Fruit fly (Drosophila melanogaster) whole organism, larva: ENCODE data around the gene yellow-e3.

ENCODE experiments used
- noc ChIP-seq: fragments of 200-800 bp; sonication (Bioruptor generic); optimal IDR thresholded peaks from 3 replicates; lab custom pipeline; 2019; ENCODE audit warnings: missing biosample characterization, mild to moderate bottlenecking, missing genetic modification characterization, moderate library complexity

The yellow-e3 gene

dm6 chr3R:13404841-13405441 is at the start of gene yellow-e3:
Gene yellow-e3 (minus strand): TSS chr3R:13404870.
- no peak for TF ChIP-seq noc (tag; lab: Kevin White, UChicago)

DNA sequence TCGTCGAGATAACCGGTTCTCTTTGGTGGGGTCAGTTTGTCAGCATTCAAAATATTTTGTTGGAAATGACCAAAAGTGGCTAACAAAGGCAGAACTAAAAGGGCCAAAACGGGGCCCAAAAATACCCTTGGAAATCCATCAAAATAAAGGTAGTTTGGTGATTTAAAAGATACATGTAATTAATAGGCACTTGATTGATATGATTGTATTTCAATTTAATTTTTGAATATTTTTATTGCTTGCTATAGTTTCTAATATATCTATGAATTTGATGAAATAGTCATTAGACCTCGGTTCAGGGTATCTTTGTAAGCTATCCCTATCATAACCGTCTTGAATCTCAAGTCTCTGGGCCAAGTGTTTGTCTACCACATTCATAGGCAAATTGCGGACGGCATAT is 49.3 kb upstream of the yellow-e3 start:
- TF ChIP-seq noc (tag; lab: Kevin White, UChicago) = peak; percentile 78

dm6 chr3R:13452851-13453255 is 48.2 kb upstream of the yellow-e3 start:
- peak; percentile 70 for TF ChIP-seq noc (tag; lab: Kevin White, UChicago)

DNA sequence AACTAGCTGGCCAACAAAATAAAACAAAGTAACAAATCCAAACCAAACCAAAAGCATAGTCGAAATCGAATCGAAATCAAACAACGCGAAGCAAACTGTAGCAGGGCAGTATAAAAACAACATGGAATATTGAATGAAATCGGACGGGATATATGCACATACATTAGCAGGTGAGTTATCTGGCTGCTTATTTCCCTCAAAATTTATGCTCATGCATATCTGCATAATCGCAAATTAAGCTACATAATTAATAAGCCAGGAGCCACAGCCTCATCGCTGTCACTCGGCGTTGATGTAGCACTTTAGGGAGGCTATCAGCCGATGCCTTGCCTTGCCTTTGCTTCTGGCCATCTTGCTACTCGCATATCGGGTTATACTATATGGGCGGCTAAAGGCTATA is 47.6 kb upstream of the yellow-e3 start:
- peak; percentile 9 for TF ChIP-seq noc (tag; lab: Kevin White, UChicago)

dm6 chr3R:13450338-13450737 is 45.7 kb upstream of the yellow-e3 start, which contains the start of gene side-IV:
Gene side-IV (plus strand): TSS chr3R:13450590.
- TF ChIP-seq noc (tag; lab: Kevin White, UChicago) = no peak

- no peak for TF ChIP-seq noc (tag; lab: Kevin White, UChicago)
Measured at dm6 chr3R:13448354-13448753, 43.7 kb upstream of the yellow-e3 start.

dm6 chr3R:13446489-13446888 is 41.8 kb upstream of the yellow-e3 start:
- TF ChIP-seq noc (tag; lab: Kevin White, UChicago) = peak; percentile 39

- TF ChIP-seq noc (tag; lab: Kevin White, UChicago) = no peak
Measured at dm6 chr3R:13446048-13446447, 41.4 kb upstream of the yellow-e3 start.

DNA sequence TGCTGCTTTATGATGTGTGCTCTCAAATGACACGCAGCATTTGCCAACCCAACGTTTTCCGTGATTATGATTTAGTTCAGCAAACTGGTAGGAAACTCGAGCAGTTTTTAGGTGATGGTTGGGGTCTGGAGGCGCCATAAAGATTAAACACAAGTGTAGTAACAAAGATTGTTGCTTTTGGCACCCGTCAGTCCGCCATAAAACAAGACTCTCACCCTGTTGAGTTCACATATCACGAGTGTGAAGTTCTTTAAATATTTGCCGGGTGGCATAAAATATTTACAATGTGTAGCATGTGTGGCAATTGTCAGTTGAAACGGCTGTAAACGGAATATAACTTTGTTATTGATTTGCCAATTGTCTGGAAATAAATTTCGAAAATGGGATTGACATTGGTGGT is 37.0 kb upstream of the yellow-e3 start:
- no peak for TF ChIP-seq noc (tag; lab: Kevin White, UChicago)

DNA sequence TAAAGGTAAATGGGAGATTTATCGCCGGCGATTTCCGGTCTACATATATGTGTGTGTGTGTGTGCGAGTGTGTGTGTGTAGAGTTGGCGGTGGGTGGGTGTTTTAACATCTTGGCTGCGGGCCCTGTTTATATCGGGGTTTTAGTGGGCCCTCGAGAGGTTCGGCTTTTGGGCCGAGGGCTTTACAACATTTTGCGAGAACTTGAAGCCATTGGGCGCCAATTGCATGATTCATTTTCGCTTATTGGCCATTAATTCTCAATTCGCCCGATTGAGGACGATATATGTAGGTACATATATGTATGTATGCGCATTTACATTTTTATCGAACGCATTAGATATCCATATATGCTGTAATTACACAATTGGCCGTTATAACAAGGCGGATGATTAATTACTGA is 31.2 kb upstream of the yellow-e3 start:
- no peak for TF ChIP-seq noc (tag; lab: Kevin White, UChicago)

dm6 chr3R:13434325-13435168 is 29.9 kb upstream of the yellow-e3 start, which contains the start of gene yrt:
Gene yrt (minus strand): TSS chr3R:13434984.
- TF ChIP-seq noc (tag; lab: Kevin White, UChicago) = no peak

dm6 chr3R:13433623-13434022 is 29.0 kb upstream of the yellow-e3 start:
- TF ChIP-seq noc (tag; lab: Kevin White, UChicago) = peak; percentile 90

DNA sequence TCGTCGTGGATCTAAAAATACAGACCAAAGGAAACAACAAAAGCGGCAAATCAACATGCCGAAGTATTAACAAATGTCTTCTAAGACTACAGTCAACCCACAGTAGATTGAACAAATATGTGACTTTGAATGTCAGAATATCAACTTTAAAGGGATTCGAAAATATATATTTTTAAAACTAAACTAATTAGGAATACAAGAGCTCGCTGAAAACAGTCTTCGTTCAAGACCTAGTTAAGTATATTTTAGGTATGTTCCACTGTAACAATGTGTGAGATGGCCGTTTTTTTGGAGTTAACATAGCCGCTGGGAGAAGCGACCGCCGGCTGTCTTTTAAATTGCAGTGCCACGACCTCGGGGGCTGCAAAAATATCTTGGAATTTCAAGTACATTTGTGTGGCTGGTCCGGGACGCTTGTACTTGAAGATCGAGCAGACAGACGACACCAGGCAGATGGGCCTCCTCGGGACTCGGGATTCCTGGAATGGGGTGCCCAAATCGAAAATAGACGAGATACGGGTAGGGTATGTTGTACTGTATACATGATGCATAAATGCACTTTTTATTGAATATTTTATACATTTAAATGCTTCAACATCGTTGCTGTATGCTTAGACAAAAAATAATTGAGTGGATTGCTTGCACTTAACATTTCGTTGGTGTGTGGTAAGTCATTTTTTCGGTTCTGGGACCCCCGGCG is 23.8 kb upstream of the yellow-e3 start:
- TF ChIP-seq noc (tag; lab: Kevin White, UChicago) = peak; percentile 57

DNA sequence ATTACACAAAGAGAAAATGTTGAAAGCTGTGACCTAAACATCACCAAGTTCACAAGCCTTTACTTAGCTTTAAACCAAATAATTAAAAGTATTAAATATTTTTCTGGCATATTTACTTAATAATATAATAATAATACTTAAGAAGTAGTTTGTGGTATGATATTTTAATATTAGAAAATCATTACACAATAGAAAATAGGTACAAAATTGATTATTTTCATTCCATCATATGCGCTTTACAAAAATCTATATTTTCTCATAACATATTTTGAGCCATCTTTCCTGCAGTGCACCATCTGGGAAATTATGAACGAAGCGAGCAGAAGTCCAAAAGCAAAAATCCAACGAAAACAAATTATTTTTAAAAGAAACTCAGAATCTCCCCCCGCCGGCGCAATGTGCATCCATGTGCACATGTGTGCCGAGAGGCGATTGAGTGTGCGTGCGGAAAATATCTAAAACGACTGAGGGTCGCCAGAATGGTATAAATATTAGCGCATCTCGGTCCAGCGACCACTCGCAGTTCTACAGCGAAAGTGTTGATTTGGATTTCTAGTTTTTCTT is 20.9 kb upstream of the yellow-e3 start, which contains the start of gene Act87E:
Gene Act87E, plus strand, starts transcription at position 514 of the 564 bp plus-strand sequence.
- TF ChIP-seq noc (tag; lab: Kevin White, UChicago) = peak; percentile 12

dm6 chr3R:13422178-13422577 is 17.5 kb upstream of the yellow-e3 start:
- TF ChIP-seq noc (tag; lab: Kevin White, UChicago) = no peak

DNA sequence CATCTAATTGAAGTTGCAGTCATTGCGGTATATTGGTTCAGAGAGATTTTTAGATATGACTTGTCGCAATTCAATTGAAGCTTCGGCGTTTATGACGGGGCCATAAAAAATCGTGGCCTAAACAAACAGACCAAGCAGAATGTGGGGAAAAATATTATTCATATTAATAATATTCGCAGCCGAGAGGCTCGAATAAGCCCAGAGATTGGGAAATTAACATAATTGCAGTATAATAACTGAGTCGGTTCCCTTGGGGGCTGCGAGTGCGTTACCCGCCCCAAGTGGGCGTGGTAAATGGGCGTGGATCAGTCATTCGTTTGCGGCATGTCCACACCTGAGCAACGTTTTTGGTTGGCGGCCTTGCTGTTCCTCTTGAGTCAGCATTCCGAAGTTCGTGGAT is 15.3 kb upstream of the yellow-e3 start, which contains the start of gene Ir87a:
Gene Ir87a, plus strand, starts transcription at position 301 of the 400 bp plus-strand sequence.
- no peak for TF ChIP-seq noc (tag; lab: Kevin White, UChicago)
